Worm (Caenorhabditis elegans): ENCODE data around the gene rha-2.

- TF ChIP-seq dmd-4 (tag; optimal IDR thresholded peaks at IDR 0.05; ENCODE audit: borderline replicate concordance) (no peak), unc-42 (tag; optimal IDR thresholded peaks at IDR 0.05) (no peak), nhr-11 (tag; optimal IDR thresholded peaks at IDR 0.05) (no peak), pqm-1 (tag; optimal IDR thresholded peaks at IDR 0.05) (no peak), K09A11.1 (tag; optimal IDR thresholded peaks at IDR 0.05; ENCODE audit: insufficient read depth) (no peak), F13H6.1 (tag; optimal IDR thresholded peaks at IDR 0.05) (no peak), pax-1 (tag; optimal IDR thresholded peaks at IDR 0.05) (no peak), nfya-1 (tag; optimal IDR thresholded peaks at IDR 0.05) (no peak), nhr-232 (tag; optimal IDR thresholded peaks at IDR 0.05) (no peak), unc-55 (GFP tag; optimal IDR thresholded peaks at IDR 0.05) (no peak), odd-2 (tag; optimal IDR thresholded peaks at IDR 0.05) (no peak)
These were observed 5.9 kb upstream of the rha-2 start for ce11 chrIII:8620259-8620658.

Measured in whole organism, late embryonic.